Worm (Caenorhabditis elegans): Measurements from ENCODE around the gene hsp-90.

Gene hsp-90

ce11 chrV:14684359-14685312 is at the start of gene hsp-90:
Gene hsp-90 (plus strand): TSS chrV:14684918.
- TF ChIP-seq C34F6.9 (tag; optimal IDR thresholded peaks at IDR 0.05) (peak; percentile 55), ama-1 (optimal IDR thresholded peaks at IDR 0.05) (peak; percentile 84), mbf-1 (tag; optimal IDR thresholded peaks at IDR 0.05) (no peak), nhr-10 (tag; optimal IDR thresholded peaks at IDR 0.05) (no peak), egl-27 (tag; optimal IDR thresholded peaks at IDR 0.05) (no peak), nhr-11 (tag; optimal IDR thresholded peaks at IDR 0.05) (no peak), ZK546.5 (tag; optimal IDR thresholded peaks at IDR 0.05) (no peak)

- TF ChIP-seq unc-55 (GFP tag; optimal IDR thresholded peaks at IDR 0.05): no peak
Observed at ce11 chrV:14635119-14635518, 49.6 kb upstream of the hsp-90 start, which contains the start of gene F43D2.6. Gene F43D2.6 (minus strand): TSS chrV:14635180.

- TF ChIP-seq nhr-12 (tag; optimal IDR thresholded peaks at IDR 0.05) (no peak), gmeb-1 (tag; optimal IDR thresholded peaks at IDR 0.05) (no peak)
Observed at ce11 chrV:14638075-14638474, 46.6 kb upstream of the hsp-90 start.

- TF ChIP-seq dmd-4 (tag; optimal IDR thresholded peaks at IDR 0.05) (no peak), zag-1 (tag; optimal IDR thresholded peaks at IDR 0.05) (no peak), lin-13 (GFP tag; optimal IDR thresholded peaks at IDR 0.05) (no peak), mbf-1 (tag; optimal IDR thresholded peaks at IDR 0.05) (no peak)
Observed at ce11 chrV:14640071-14640470, 44.6 kb upstream of the hsp-90 start, which contains the start of gene F43D2.7. Gene F43D2.7 (minus strand): TSS chrV:14640171.

- TF ChIP-seq alr-1 (tag; optimal IDR thresholded peaks at IDR 0.05): no peak
- TF ChIP-seq F13H6.1 (tag; optimal IDR thresholded peaks at IDR 0.05): no peak
- no peak for TF ChIP-seq blmp-1 (tag; optimal IDR thresholded peaks at IDR 0.05; ENCODE audit: insufficient read depth)
- no peak for TF ChIP-seq ama-1 (optimal IDR thresholded peaks at IDR 0.05)
- TF ChIP-seq nhr-10 (tag; optimal IDR thresholded peaks at IDR 0.05): no peak
- TF ChIP-seq skn-1 (tag; optimal IDR thresholded peaks at IDR 0.05): peak; percentile 22
- TF ChIP-seq sma-9 (GFP tag; optimal IDR thresholded peaks at IDR 0.05): peak; percentile 47
- no peak for TF ChIP-seq sma-9 (tag; optimal IDR thresholded peaks at IDR 0.05)
- no peak for TF ChIP-seq snpc-4 (tag; optimal IDR thresholded peaks at IDR 0.05)
- no peak for TF ChIP-seq ztf-4 (tag; optimal IDR thresholded peaks at IDR 0.05)
- no peak for TF ChIP-seq lsy-2 (tag; optimal IDR thresholded peaks at IDR 0.05)
- peak; percentile 33 for TF ChIP-seq gmeb-1 (tag; optimal IDR thresholded peaks at IDR 0.05)
- TF ChIP-seq ztf-11 (tag; optimal IDR thresholded peaks at IDR 0.05): no peak
- no peak for TF ChIP-seq sem-4 (tag; optimal IDR thresholded peaks at IDR 0.05)
- TF ChIP-seq Y55F3AM.14 (GFP tag; optimal IDR thresholded peaks at IDR 0.05): no peak
- TF ChIP-seq R02D3.7 (tag; optimal IDR thresholded peaks at IDR 0.05): no peak
- no peak for TF ChIP-seq C34F6.9 (tag; optimal IDR thresholded peaks at IDR 0.05)
- peak; percentile 97 for TF ChIP-seq fos-1 (tag; optimal IDR thresholded peaks at IDR 0.05)
- no peak for TF ChIP-seq mab-5 (tag; optimal IDR thresholded peaks at IDR 0.05)
- TF ChIP-seq ZK546.5 (tag; optimal IDR thresholded peaks at IDR 0.05): no peak
- TF ChIP-seq unc-39 (tag; optimal IDR thresholded peaks at IDR 0.05): no peak
- TF ChIP-seq ztf-1 (GFP tag; conservative IDR thresholded peaks at IDR 0.05): no peak
- peak; percentile 62 for TF ChIP-seq crh-2 (tag; optimal IDR thresholded peaks at IDR 0.05)
- no peak for TF ChIP-seq ceh-82 (tag; optimal IDR thresholded peaks at IDR 0.05)
Observed at ce11 chrV:14640769-14641168, 43.9 kb upstream of the hsp-90 start, which contains the start of gene C54G10.1. Gene C54G10.1 (plus strand): TSS chrV:14641101.

- TF ChIP-seq elt-1 (tag; optimal IDR thresholded peaks at IDR 0.05) (no peak), Y55F3AM.14 (GFP tag; optimal IDR thresholded peaks at IDR 0.05) (no peak), unc-55 (GFP tag; optimal IDR thresholded peaks at IDR 0.05) (no peak), nhr-23 (tag; optimal IDR thresholded peaks at IDR 0.05) (no peak), peb-1 (tag; optimal IDR thresholded peaks at IDR 0.05) (no peak), nhr-77 (tag; optimal IDR thresholded peaks at IDR 0.05) (no peak), C34F6.9 (tag; optimal IDR thresholded peaks at IDR 0.05) (no peak), ZK546.5 (tag; optimal IDR thresholded peaks at IDR 0.05) (no peak), fos-1 (tag; optimal IDR thresholded peaks at IDR 0.05) (no peak), nhr-129 (tag; optimal IDR thresholded peaks at IDR 0.05) (no peak), ceh-16 (tag; optimal IDR thresholded peaks at IDR 0.05) (no peak), aly-2 (tag; optimal IDR thresholded peaks at IDR 0.05) (no peak), ztf-4 (tag; optimal IDR thresholded peaks at IDR 0.05) (no peak), sem-4 (tag; optimal IDR thresholded peaks at IDR 0.05) (no peak), gmeb-1 (tag; optimal IDR thresholded peaks at IDR 0.05) (no peak), unc-62 (GFP tag; optimal IDR thresholded peaks at IDR 0.05) (no peak), nhr-25 (tag; optimal IDR thresholded peaks at IDR 0.05) (no peak), unc-39 (tag; optimal IDR thresholded peaks at IDR 0.05) (no peak), lsy-2 (tag; optimal IDR thresholded peaks at IDR 0.05) (no peak)
Observed at ce11 chrV:14642016-14642415, 42.7 kb upstream of the hsp-90 start.

All from whole organism, L2 larva.